Fruit fly (Drosophila melanogaster) whole organism: ENCODE data around the gene CenB1A.

Experiments used
- CG8478 ChIP-seq: fragments of >200 bp; optimal IDR thresholded peaks from 2 replicates; lab custom pipeline; 2018; ENCODE audit warnings: inconsistent platforms
- EcR ChIP-seq, 2 experiments: fragments of >200 bp; optimal IDR thresholded peaks; 2 replicates each; lab custom pipeline; 2017; ENCODE audit warnings: missing biosample characterization in 2 of 2, missing genetic modification characterization in 2 of 2, missing genetic modification reagents in 2 of 2
- pan ChIP-seq: fragments of >200 bp; optimal IDR thresholded peaks from 2 replicates; lab custom pipeline; 2017
- usp ChIP-seq: fragments of >200 bp; optimal IDR thresholded peaks from 2 replicates; lab custom pipeline; 2017; ENCODE audit warnings: missing biosample characterization, missing genetic modification characterization, mixed read lengths

DNA sequence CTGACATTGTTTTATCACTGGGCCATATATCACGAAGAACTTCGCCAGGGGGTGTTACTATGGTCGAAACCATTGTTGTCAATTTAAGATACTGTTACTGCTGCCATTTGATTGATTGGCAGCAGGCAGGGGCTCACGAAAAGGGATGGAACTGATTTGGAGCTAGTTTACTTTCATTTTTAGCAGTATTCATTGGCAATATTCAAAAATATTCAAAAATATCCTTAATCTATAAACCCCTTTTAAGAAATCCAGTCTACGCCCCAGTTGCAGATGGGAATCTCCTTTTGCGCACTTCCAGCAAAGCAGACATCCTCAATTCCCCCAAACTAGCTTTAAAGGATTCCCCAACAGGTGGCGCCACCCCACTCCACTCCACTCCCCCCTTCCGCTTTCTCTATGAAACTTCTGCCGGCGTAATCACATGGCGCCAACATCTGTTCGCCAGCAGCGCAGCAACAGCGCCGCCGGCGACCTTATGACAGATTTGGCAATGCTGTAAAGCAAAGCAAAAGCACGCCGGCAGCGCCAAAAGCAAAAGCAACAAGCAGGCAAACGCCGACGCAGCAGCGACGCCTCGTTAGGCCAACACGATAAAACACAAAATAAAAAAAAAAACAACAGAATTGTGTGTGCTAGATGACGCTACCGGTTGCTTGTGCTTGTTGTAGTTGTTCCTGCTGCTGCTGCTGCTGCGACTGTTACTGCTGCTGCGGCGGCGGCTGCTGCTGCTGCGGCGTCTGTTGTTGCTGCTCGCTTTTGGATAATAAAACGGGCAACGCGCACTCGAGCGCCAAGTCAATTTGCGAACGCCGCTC, 49.5 kb downstream of the CenB1A start, which contains the start of gene Irk1:
- TF ChIP-seq CG8478 (lab: Kevin White, UChicago) (no peak), pan (lab: Kevin White, UChicago) (no peak), EcR (GFP tag; optimal IDR thresholded peaks at IDR 0.05; lab: Kevin White, UChicago) (no peak), usp (GFP tag; lab: Kevin White, UChicago) (no peak)
